Worm (Caenorhabditis elegans): Measurements from ENCODE around the gene sru-1.

DNA sequence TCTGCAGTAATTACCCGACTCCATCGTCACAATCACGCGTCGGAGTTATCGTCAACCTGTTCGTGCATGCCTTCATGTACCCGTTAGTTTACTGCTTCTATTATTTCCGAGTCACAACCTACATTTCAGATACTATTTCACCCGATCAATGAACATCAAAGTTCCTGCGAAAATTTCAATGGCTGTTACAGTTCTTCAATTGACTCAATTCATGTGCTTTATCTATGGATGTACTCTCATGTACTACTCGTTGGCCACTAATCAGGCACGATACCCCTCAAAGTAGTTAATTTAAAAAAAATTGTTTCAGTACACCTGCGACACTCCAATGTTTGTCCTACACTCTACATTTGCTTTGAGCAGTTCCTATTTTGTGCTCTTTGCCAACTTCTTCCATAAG, 42.4 kb downstream of the sru-1 start:
- TF ChIP-seq lin-39 (tag; optimal IDR thresholded peaks at IDR 0.05), result no peak
- no peak for TF ChIP-seq tbx-2 (tag; optimal IDR thresholded peaks at IDR 0.05)
- TF ChIP-seq hmg-11 (tag; optimal IDR thresholded peaks at IDR 0.05), result no peak
- no peak for TF ChIP-seq snpc-4 (tag; optimal IDR thresholded peaks at IDR 0.05)
- no peak for TF ChIP-seq nhr-77 (tag; optimal IDR thresholded peaks at IDR 0.05)
- TF ChIP-seq nhr-237 (tag; optimal IDR thresholded peaks at IDR 0.05), result no peak
- TF ChIP-seq unc-62 (GFP tag; optimal IDR thresholded peaks at IDR 0.05), result no peak
- no peak for TF ChIP-seq ceh-28 (tag; optimal IDR thresholded peaks at IDR 0.05)
- no peak for TF ChIP-seq pha-4 (tag; optimal IDR thresholded peaks at IDR 0.05)
- no peak for TF ChIP-seq elt-1 (tag; optimal IDR thresholded peaks at IDR 0.05)
- TF ChIP-seq ceh-9 (tag; optimal IDR thresholded peaks at IDR 0.05), result no peak

All from whole organism, L3 larva.